Fruit fly (Drosophila melanogaster) whole organism, adult: Measurements from ENCODE around the gene CG43915.

Experiments
- CG11617 ChIP-seq: fragments of 200-800 bp; sonication (Bioruptor generic); optimal IDR thresholded peaks from 2 replicates; lab custom pipeline; 2017; ENCODE audit warnings: mild to moderate bottlenecking, missing biosample characterization, missing genetic modification reagents, missing genetic modification characterization
- CG12768 ChIP-seq: fragments of 200-800 bp; sonication (Bioruptor generic); optimal IDR thresholded peaks from 2 replicates; lab custom pipeline; 2017; ENCODE audit warnings: missing biosample characterization, missing genetic modification characterization, mild to moderate bottlenecking, moderate library complexity, missing genetic modification reagents
- CG14711 ChIP-seq: fragments of 200-800 bp; sonication (Bioruptor generic); optimal IDR thresholded peaks from 2 replicates; lab custom pipeline; 2018; ENCODE audit warnings: missing biosample characterization, mild to moderate bottlenecking, missing genetic modification characterization, moderate library complexity
- CG1620 ChIP-seq: fragments of 200-800 bp; sonication (Bioruptor generic); optimal IDR thresholded peaks from 2 replicates; lab custom pipeline; 2016; ENCODE audit warnings: missing biosample characterization, missing genetic modification characterization
- CG33017 ChIP-seq: fragments of 200-800 bp; sonication (Bioruptor generic); optimal IDR thresholded peaks from 2 replicates; lab custom pipeline; 2018; ENCODE audit warnings: missing biosample characterization, mild to moderate bottlenecking, missing genetic modification characterization, moderate library complexity
- CG5204 ChIP-seq: fragments of 200-800 bp; sonication (Bioruptor generic); optimal IDR thresholded peaks from 2 replicates; lab custom pipeline; 2016; ENCODE audit warnings: missing biosample characterization, missing genetic modification characterization
- CG7045 ChIP-seq: fragments of 200-800 bp; sonication (Bioruptor generic); optimal IDR thresholded peaks from 2 replicates; lab custom pipeline; 2017; ENCODE audit warnings: missing biosample characterization, mild to moderate bottlenecking, missing genetic modification characterization
- CG7101 ChIP-seq: fragments of 200-800 bp; sonication (Bioruptor generic); optimal IDR thresholded peaks from 2 replicates; lab custom pipeline; 2018; ENCODE audit warnings: missing biosample characterization, mild to moderate bottlenecking, missing genetic modification characterization, moderate library complexity
- Clk ChIP-seq: fragments of 200-800 bp; sonication (Bioruptor generic); optimal IDR thresholded peaks from 2 replicates; lab custom pipeline; 2017; ENCODE audit warnings: missing biosample characterization, missing genetic modification characterization
- Crg-1 ChIP-seq: fragments of 200-800 bp; sonication (Bioruptor generic); optimal IDR thresholded peaks from 2 replicates; lab custom pipeline; 2016; ENCODE audit warnings: missing biosample characterization, missing genetic modification characterization
- Hr96 ChIP-seq: fragments of 200-800 bp; sonication (Bioruptor generic); optimal IDR thresholded peaks from 2 replicates; lab custom pipeline; 2016; ENCODE audit warnings: missing biosample characterization, missing genetic modification characterization
- Mnt ChIP-seq: fragments of 200-800 bp; sonication (Bioruptor generic); optimal IDR thresholded peaks from 2 replicates; lab custom pipeline; 2016; ENCODE audit warnings: missing biosample characterization, mild to moderate bottlenecking, missing genetic modification characterization
- bab1 ChIP-seq: fragments of 200-800 bp; sonication (Bioruptor generic); optimal IDR thresholded peaks from 3 replicates; lab custom pipeline; 2019; ENCODE audit warnings: missing biosample characterization, mild to moderate bottlenecking, missing genetic modification characterization, moderate library complexity
- cic ChIP-seq: fragments of 200-800 bp; sonication (Bioruptor generic); optimal IDR thresholded peaks from 2 replicates; lab custom pipeline; 2017; ENCODE audit warnings: missing biosample characterization, mild to moderate bottlenecking, missing genetic modification characterization, moderate library complexity
- cnc ChIP-seq, 2 experiments: fragments of >200 bp; optimal IDR thresholded peaks; 2 replicates each; lab custom pipeline; 2017
- kay ChIP-seq: fragments of 200-800 bp; sonication (Bioruptor generic); peaks from one replicate; lab custom pipeline; 2016; ENCODE audit warnings: missing biosample characterization, missing genetic modification characterization, borderline replicate concordance
- ovo ChIP-seq: fragments of 200-800 bp; sonication (Bioruptor generic); optimal IDR thresholded peaks from 2 replicates; lab custom pipeline; 2016; ENCODE audit warnings: missing biosample characterization, missing genetic modification characterization
- pad ChIP-seq: fragments of 200-800 bp; sonication (Bioruptor generic); optimal IDR thresholded peaks from 3 replicates; lab custom pipeline; 2017; ENCODE audit warnings: missing biosample characterization, missing genetic modification characterization, mild to moderate bottlenecking, moderate library complexity, missing genetic modification reagents
- tj ChIP-seq: fragments of 200-800 bp; sonication (Bioruptor generic); optimal IDR thresholded peaks from 3 replicates; lab custom pipeline; 2017; ENCODE audit warnings: missing biosample characterization, mild to moderate bottlenecking, missing genetic modification characterization, moderate library complexity
- toe ChIP-seq: fragments of 200-800 bp; sonication (Bioruptor generic); optimal IDR thresholded peaks from 2 replicates; lab custom pipeline; 2016; ENCODE audit warnings: missing biosample characterization, missing genetic modification characterization

CG43915 gene

dm6 chr3L:4003316-4003715 is 30.6 kb downstream of the CG43915 start, which contains the start of gene CG14985:
TSS of gene CG14985 (plus strand) at chr3L:4003474.
- TF ChIP-seq CG7101 (tag; lab: Kevin White, UChicago) (no peak), CG7045 (no peak), tj (GFP tag; lab: Kevin White, UChicago) (no peak), CG12768 (no peak), ovo (GFP tag; lab: Kevin White, UChicago) (no peak), toe (GFP tag; lab: Kevin White, UChicago) (no peak), CG14711 (tag; lab: Kevin White, UChicago) (no peak), bab1 (no peak), kay (GFP tag; lab: Kevin White, UChicago) (no peak), Hr96 (GFP tag; lab: Kevin White, UChicago) (no peak), CG1620 (GFP tag; lab: Kevin White, UChicago) (no peak), Mnt (GFP tag; lab: Kevin White, UChicago) (no peak), Crg-1 (GFP tag; lab: Kevin White, UChicago) (no peak), CG33017 (no peak), Clk (GFP tag; lab: Kevin White, UChicago) (no peak), CG5204 (GFP tag; lab: Kevin White, UChicago) (no peak), cnc (optimal IDR thresholded peaks at IDR 0.05; lab: Kevin White, UChicago) (no peak), pad (GFP tag; lab: Kevin White, UChicago) (no peak), CG11617 (GFP tag; lab: Kevin White, UChicago) (no peak), cic (no peak)

- no peak for TF ChIP-seq CG5204 (GFP tag; lab: Kevin White, UChicago)
- TF ChIP-seq CG14711 (tag; lab: Kevin White, UChicago): no peak
- TF ChIP-seq bab1: no peak
- TF ChIP-seq Mnt (GFP tag; lab: Kevin White, UChicago): no peak
- no peak for TF ChIP-seq CG33017
- no peak for TF ChIP-seq pad (GFP tag; lab: Kevin White, UChicago)
- no peak for TF ChIP-seq ovo (GFP tag; lab: Kevin White, UChicago)
- TF ChIP-seq CG12768: no peak
- no peak for TF ChIP-seq cic
- TF ChIP-seq toe (GFP tag; lab: Kevin White, UChicago): no peak
- TF ChIP-seq tj (GFP tag; lab: Kevin White, UChicago): no peak
Measured at dm6 chr3L:4007256-4007655, 34.6 kb downstream of the CG43915 start.

dm6 chr3L:4010122-4010521 is 37.4 kb downstream of the CG43915 start:
- TF ChIP-seq cic (no peak), Mnt (GFP tag; lab: Kevin White, UChicago) (no peak), bab1 (no peak), CG7045 (no peak), CG11617 (GFP tag; lab: Kevin White, UChicago) (no peak), CG1620 (GFP tag; lab: Kevin White, UChicago) (no peak), kay (GFP tag; lab: Kevin White, UChicago) (no peak), pad (GFP tag; lab: Kevin White, UChicago) (no peak), CG33017 (no peak), Clk (GFP tag; lab: Kevin White, UChicago) (no peak), CG12768 (no peak), Hr96 (GFP tag; lab: Kevin White, UChicago) (no peak), tj (GFP tag; lab: Kevin White, UChicago) (no peak)

dm6 chr3L:4014349-4014748 is 41.6 kb downstream of the CG43915 start:
- TF ChIP-seq kay (GFP tag; lab: Kevin White, UChicago): no peak

dm6 chr3L:4016754-4017153 is 44.1 kb downstream of the CG43915 start:
- no peak for TF ChIP-seq Crg-1 (GFP tag; lab: Kevin White, UChicago)
- TF ChIP-seq Hr96 (GFP tag; lab: Kevin White, UChicago): no peak
- no peak for TF ChIP-seq toe (GFP tag; lab: Kevin White, UChicago)
- no peak for TF ChIP-seq cnc (optimal IDR thresholded peaks at IDR 0.05; lab: Kevin White, UChicago)
- no peak for TF ChIP-seq CG11617 (GFP tag; lab: Kevin White, UChicago)
- no peak for TF ChIP-seq CG12768
- no peak for TF ChIP-seq tj (GFP tag; lab: Kevin White, UChicago)
- no peak for TF ChIP-seq CG14711 (tag; lab: Kevin White, UChicago)
- TF ChIP-seq CG5204 (GFP tag; lab: Kevin White, UChicago): no peak
- no peak for TF ChIP-seq kay (GFP tag; lab: Kevin White, UChicago)
- TF ChIP-seq ovo (GFP tag; lab: Kevin White, UChicago): no peak
- TF ChIP-seq Mnt (GFP tag; lab: Kevin White, UChicago): no peak
- TF ChIP-seq CG7045: no peak
- no peak for TF ChIP-seq bab1

- TF ChIP-seq Crg-1 (GFP tag; lab: Kevin White, UChicago) (no peak), kay (GFP tag; lab: Kevin White, UChicago) (no peak), pad (GFP tag; lab: Kevin White, UChicago) (no peak), cnc (optimal IDR thresholded peaks at IDR 0.05; lab: Kevin White, UChicago) (no peak), CG7045 (no peak), cic (no peak), bab1 (no peak), tj (GFP tag; lab: Kevin White, UChicago) (no peak), Mnt (GFP tag; lab: Kevin White, UChicago) (no peak), Clk (GFP tag; lab: Kevin White, UChicago) (no peak), CG12768 (no peak), CG11617 (GFP tag; lab: Kevin White, UChicago) (no peak), CG1620 (GFP tag; lab: Kevin White, UChicago) (no peak), CG33017 (no peak), toe (GFP tag; lab: Kevin White, UChicago) (no peak), Hr96 (GFP tag; lab: Kevin White, UChicago) (no peak)
Measured at dm6 chr3L:4018228-4018928, 45.7 kb downstream of the CG43915 start, which contains the start of gene FoxL1. TSS of gene FoxL1 (plus strand) at chr3L:4018878.
